Fruit fly (Drosophila melanogaster) whole organism, embryonic: ENCODE measurements around the gene Bug22.

Experiments used
- Awh ChIP-seq: fragments of 200-800 bp; sonication (Bioruptor generic); IDR thresholded peaks from 2 replicates; pipeline ENCODE4, ENCODE4 v1.3.6; 2022; ENCODE audit warnings: missing biosample characterization, missing genetic modification characterization
- Blimp-1 ChIP-seq: fragments of 200-800 bp; sonication (Bioruptor generic); optimal IDR thresholded peaks from 3 replicates; lab custom pipeline; 2018; ENCODE audit warnings: missing biosample characterization, missing genetic modification characterization, mild to moderate bottlenecking, moderate library complexity, missing genetic modification reagents
- CG10321 ChIP-seq: fragments of 200-800 bp; sonication (Bioruptor generic); IDR thresholded peaks from 2 replicates; pipeline ENCODE4 v1.3.6; 2022; ENCODE audit warnings: missing biosample characterization, missing genetic modification characterization
- CG10431 ChIP-seq: fragments of 200-800 bp; sonication (Bioruptor generic); optimal IDR thresholded peaks from 3 replicates; lab custom pipeline; 2018; ENCODE audit warnings: missing biosample characterization, mild to moderate bottlenecking, missing genetic modification characterization
- CG11504 ChIP-seq: fragments of 200-800 bp; sonication (Bioruptor generic); optimal IDR thresholded peaks from 3 replicates; lab custom pipeline; 2019; ENCODE audit warnings: missing biosample characterization, mild to moderate bottlenecking, missing genetic modification characterization, moderate library complexity
- CG13123 ChIP-seq: fragments of 200-800 bp; sonication (Bioruptor generic); optimal IDR thresholded peaks from 2 replicates; lab custom pipeline; 2016; ENCODE audit warnings: missing biosample characterization, missing genetic modification characterization
- CG13287 ChIP-seq: fragments of 200-800 bp; sonication (Bioruptor generic); IDR thresholded peaks from 2 replicates; pipeline ENCODE4 v1.3.6; 2022; ENCODE audit warnings: missing biosample characterization, missing genetic modification characterization; ENCODE audit not compliant: partially characterized antibody
- CG13775 ChIP-seq: fragments of 200-800 bp; sonication (Bioruptor generic); optimal IDR thresholded peaks from 3 replicates; lab custom pipeline; 2017; ENCODE audit warnings: missing biosample characterization, mild to moderate bottlenecking, missing genetic modification characterization
- CG15073 ChIP-seq: fragments of 200-800 bp; sonication (Bioruptor generic); optimal IDR thresholded peaks from 2 replicates; lab custom pipeline; 2016; ENCODE audit warnings: missing biosample characterization, missing genetic modification characterization
- CG3281 ChIP-seq: fragments of 200-800 bp; sonication (Bioruptor generic); optimal IDR thresholded peaks from 3 replicates; lab custom pipeline; 2017; ENCODE audit warnings: missing biosample characterization, mild to moderate bottlenecking, missing genetic modification characterization
- CG34224 ChIP-seq: fragments of 200-800 bp; sonication (Bioruptor generic); IDR thresholded peaks from 3 replicates; pipeline ENCODE4 v1.3.6; 2022; ENCODE audit warnings: missing biosample characterization, missing genetic modification characterization; ENCODE audit not compliant: partially characterized antibody
- CG34376 ChIP-seq: fragments of 200-800 bp; sonication (Bioruptor generic); optimal IDR thresholded peaks from 2 replicates; lab custom pipeline; 2018; ENCODE audit warnings: missing biosample characterization, mild to moderate bottlenecking, missing genetic modification characterization
- CG3847 ChIP-seq: fragments of 200-800 bp; sonication (Bioruptor generic); IDR thresholded peaks from 2 replicates; pipeline ENCODE4 v1.3.6; 2022; ENCODE audit warnings: missing biosample characterization, missing genetic modification characterization
- CG4282 ChIP-seq: fragments of 200-800 bp; sonication (Bioruptor generic); optimal IDR thresholded peaks from 2 replicates; lab custom pipeline; 2016; ENCODE audit warnings: missing biosample characterization, missing genetic modification characterization
- CG7357 ChIP-seq: fragments of 200-800 bp; sonication (Bioruptor generic); IDR thresholded peaks from 3 replicates; pipeline ENCODE4 v1.3.6; 2022; ENCODE audit warnings: missing biosample characterization, missing genetic modification characterization
- CG8478 ChIP-seq: fragments of >200 bp; optimal IDR thresholded peaks from 2 replicates; lab custom pipeline; 2018
- CHES-1-like ChIP-seq: fragments of 200-800 bp; sonication (Bioruptor generic); optimal IDR thresholded peaks from 2 replicates; lab custom pipeline; 2016; ENCODE audit warnings: missing biosample characterization, missing genetic modification characterization
- Chrac-16 ChIP-seq: fragments of 200-800 bp; sonication (Bioruptor generic); optimal IDR thresholded peaks from 3 replicates; lab custom pipeline; 2016; ENCODE audit warnings: missing biosample characterization, missing genetic modification characterization
- D19A ChIP-seq: fragments of 200-800 bp; optimal IDR thresholded peaks from 3 replicates; lab custom pipeline; 2019; ENCODE audit warnings: missing biosample characterization, mild to moderate bottlenecking, missing genetic modification characterization, moderate library complexity
- Dip3 ChIP-seq: fragments of 200-800 bp; sonication (Bioruptor generic); optimal IDR thresholded peaks from 3 replicates; lab custom pipeline; 2016; ENCODE audit warnings: missing biosample characterization, missing genetic modification characterization
- Dll ChIP-seq: fragments of 200-800 bp; sonication (Bioruptor generic); IDR thresholded peaks from 4 replicates; pipeline ENCODE4 v1.3.6; 2022; ENCODE audit warnings: missing biosample characterization, missing genetic modification characterization; ENCODE audit not compliant: partially characterized antibody
- E2f1 ChIP-seq: fragments of 200-800 bp; sonication (Bioruptor generic); IDR thresholded peaks from 2 replicates; pipeline ENCODE4 v1.3.6; 2022; ENCODE audit warnings: missing biosample characterization, missing genetic modification characterization
- Eip74EF ChIP-seq, 2 experiments: fragments of 200-800 bp in 1 of 2; fragments of >200 bp in 1 of 2; sonication (Bioruptor generic) in 1 of 2; optimal IDR thresholded peaks; 2 replicates each; lab custom pipeline; 2017 to 2019; ENCODE audit warnings: missing biosample characterization in 2 of 2, missing genetic modification characterization in 2 of 2, mild to moderate bottlenecking in 1 of 2, moderate library complexity in 1 of 2
- Mad ChIP-seq: fragments of 200-800 bp; sonication (Bioruptor generic); optimal IDR thresholded peaks from 2 replicates; lab custom pipeline; 2016; ENCODE audit warnings: missing biosample characterization, missing genetic modification characterization
- NC2β ChIP-seq: fragments of 200-800 bp; sonication (Bioruptor generic); optimal IDR thresholded peaks from 2 replicates; lab custom pipeline; 2016; ENCODE audit warnings: missing biosample characterization, missing genetic modification characterization
- Ptx1 ChIP-seq: fragments of 200-800 bp; sonication (Bioruptor generic); IDR thresholded peaks from 2 replicates; pipeline ENCODE4 v1.3.6; 2022; ENCODE audit warnings: missing biosample characterization, missing genetic modification characterization
- Rx ChIP-seq: fragments of 200-800 bp; sonication (Bioruptor generic); IDR thresholded peaks from 2 replicates; pipeline ENCODE4 v1.3.6; 2022; ENCODE audit warnings: missing biosample characterization, missing genetic modification characterization
- Sry-β ChIP-seq: fragments of 200-800 bp; sonication (Bioruptor generic); optimal IDR thresholded peaks from 2 replicates; lab custom pipeline; 2018; ENCODE audit warnings: missing biosample characterization, mild to moderate bottlenecking, missing genetic modification characterization, moderate library complexity
- Taf1 ChIP-seq: fragments of 200-800 bp; sonication (Bioruptor generic); IDR thresholded peaks from 2 replicates; pipeline ENCODE4 v1.3.6; 2022; ENCODE audit warnings: missing biosample characterization, missing genetic modification characterization
- amos ChIP-seq: fragments of 200-800 bp; sonication (Bioruptor generic); IDR thresholded peaks from 2 replicates; pipeline ENCODE4 v1.3.6; 2022; ENCODE audit warnings: missing biosample characterization, missing genetic modification characterization; ENCODE audit not compliant: partially characterized antibody
- bbx ChIP-seq: fragments of 200-800 bp; sonication (Bioruptor generic); IDR thresholded peaks from 2 replicates; pipeline ENCODE4 v1.3.6; 2022; ENCODE audit warnings: missing biosample characterization, missing genetic modification characterization; ENCODE audit not compliant: partially characterized antibody
- bowl ChIP-seq: fragments of 200-800 bp; sonication (Bioruptor generic); IDR thresholded peaks from 2 replicates; pipeline ENCODE4 v1.3.6; 2022; ENCODE audit warnings: missing biosample characterization, missing genetic modification characterization
- danr ChIP-seq: fragments of 200-800 bp; sonication (Bioruptor generic); IDR thresholded peaks from 2 replicates; pipeline ENCODE4 v1.3.6; 2022; ENCODE audit warnings: missing biosample characterization, missing genetic modification characterization
- fd3F ChIP-seq: fragments of 200-800 bp; sonication (Bioruptor generic); optimal IDR thresholded peaks from 2 replicates; lab custom pipeline; 2018; ENCODE audit warnings: missing biosample characterization, mild to moderate bottlenecking, missing genetic modification characterization, moderate library complexity
- gt ChIP-seq: fragments of 200-800 bp; sonication (Bioruptor generic); IDR thresholded peaks from 2 replicates; pipeline ENCODE4 v1.3.6; 2022; ENCODE audit warnings: missing biosample characterization, missing genetic modification characterization
- hb ChIP-seq: fragments of 200-800 bp; sonication (Bioruptor generic); IDR thresholded peaks from 3 replicates; pipeline ENCODE4 v1.3.6; 2022; ENCODE audit warnings: missing biosample characterization, missing genetic modification characterization; ENCODE audit not compliant: partially characterized antibody
- insv ChIP-seq, 2 experiments: fragments of 200-800 bp; sonication (Bioruptor generic); optimal IDR thresholded peaks; 3 replicates each; lab custom pipeline; 2016 to 2018; ENCODE audit warnings: missing biosample characterization in 2 of 2, missing genetic modification characterization in 2 of 2
- mam ChIP-seq: fragments of 200-800 bp; sonication (Bioruptor generic); optimal IDR thresholded peaks from 3 replicates; lab custom pipeline; 2016; ENCODE audit warnings: missing biosample characterization, missing genetic modification characterization
- nau ChIP-seq: fragments of 200-800 bp; sonication (Bioruptor generic); optimal IDR thresholded peaks from 3 replicates; lab custom pipeline; 2017; ENCODE audit warnings: missing biosample characterization, mild to moderate bottlenecking, missing genetic modification characterization, missing genetic modification reagents
- pan ChIP-seq, 4 experiments: fragments of >200 bp in 3 of 4; fragments of 200-800 bp in 1 of 4; sonication (Bioruptor generic) in 1 of 4; optimal IDR thresholded peaks in 3 of 4; IDR thresholded peaks in 1 of 4; 2 replicates each; pipeline versions ENCODE4 v1.3.6 to Lab custom; 2017 to 2022; ENCODE audit warnings: missing biosample characterization in 2 of 4, missing genetic modification characterization in 2 of 4, mixed read lengths in 1 of 4
- scrt ChIP-seq: fragments of 200-800 bp; sonication (Bioruptor generic); optimal IDR thresholded peaks from 2 replicates; lab custom pipeline; 2018; ENCODE audit warnings: missing biosample characterization, mild to moderate bottlenecking, missing genetic modification characterization, moderate library complexity
- sna ChIP-seq: fragments of 200-800 bp; sonication (Bioruptor generic); IDR thresholded peaks from 2 replicates; pipeline ENCODE4 v1.3.6; 2022; ENCODE audit warnings: missing biosample characterization, missing genetic modification characterization; ENCODE audit not compliant: partially characterized antibody
- stc ChIP-seq: fragments of 200-800 bp; sonication (Bioruptor generic); IDR thresholded peaks from 2 replicates; pipeline ENCODE4 v1.3.6; 2022; ENCODE audit warnings: missing biosample characterization, missing genetic modification characterization
- zf30C ChIP-seq: fragments of 200-800 bp; sonication (Bioruptor generic); optimal IDR thresholded peaks from 3 replicates; lab custom pipeline; 2018; ENCODE audit warnings: missing biosample characterization, mild to moderate bottlenecking, missing genetic modification characterization

Bug22 gene

dm6 chr2L:10468388-10468787 is 37.7 kb upstream of the Bug22 start (continued):
- TF ChIP-seq Blimp-1 (GFP tag; lab: Kevin White, UChicago) (peak; percentile 59), Eip74EF (GFP tag; optimal IDR thresholded peaks at IDR 0.05; lab: Kevin White, UChicago) (peak in 1 of 2 experiments; percentile 3), insv (GFP tag; optimal IDR thresholded peaks at IDR 0.05; lab: Kevin White, UChicago) (no peak), scrt (GFP tag; lab: Kevin White, UChicago) (peak; percentile 23), Taf1 (GFP tag; lab: Robert Waterston, UW) (peak; percentile 61), E2f1 (GFP tag; lab: Robert Waterston, UW) (peak; percentile 57), CG3847 (GFP tag; lab: Robert Waterston, UW) (peak; percentile 56), danr (GFP tag; lab: Robert Waterston, UW) (no peak), CG10321 (GFP tag; lab: Robert Waterston, UW) (no peak), sna (GFP tag; lab: Robert Waterston, UW) (no peak), Dip3 (GFP tag; lab: Kevin White, UChicago) (no peak), hb (GFP tag; lab: Robert Waterston, UW) (no peak), fd3F (GFP tag; lab: Kevin White, UChicago) (peak; percentile 33), Mad (peak; percentile 11), stc (GFP tag; lab: Robert Waterston, UW) (0 out of 2 replicates have a peak, but pooled peaks have one; percentile 24), gt (peak; percentile 27; the same call in 1 of the 2 replicates), CG11504 (tag; lab: Kevin White, UChicago) (peak; percentile 75), Rx (GFP tag; lab: Robert Waterston, UW) (0 out of 2 replicates have a peak, but pooled peaks have one; percentile 39), NC2β (GFP tag; lab: Kevin White, UChicago) (no peak), nau (no peak), Awh (GFP tag; lab: Robert Waterston, UW) (peak; percentile 58), pan (optimal IDR thresholded peaks at IDR 0.05; lab: Kevin White, UChicago) (no peak), pan (GFP tag; optimal IDR thresholded peaks at IDR 0.05 in 1 of 2, IDR thresholded peaks at IDR 0.05 in 1 of 2) (peak in 1 of 2 experiments; percentile 71), Ptx1 (GFP tag; lab: Robert Waterston, UW) (peak; percentile 76), CG13123 (GFP tag; lab: Kevin White, UChicago) (no peak), CG13775 (GFP tag; lab: Kevin White, UChicago) (peak; percentile 30), CG3281 (GFP tag; lab: Kevin White, UChicago) (peak; percentile 43), mam (GFP tag; lab: Kevin White, UChicago) (peak; percentile 39), CG13287 (no peak), CG34376 (GFP tag; lab: Kevin White, UChicago) (no peak), zf30C (GFP tag; lab: Kevin White, UChicago) (peak; percentile 57), CHES-1-like (GFP tag; lab: Kevin White, UChicago) (no peak), bowl (GFP tag; lab: Robert Waterston, UW) (peak; percentile 28; the same call in 1 of the 2 replicates), Sry-β (no peak), D19A (tag; lab: Kevin White, UChicago) (peak; percentile 47), CG8478 (no peak), Chrac-16 (peak; percentile 25), CG7357 (peak; percentile 20; the same call in 1 of the 3 replicates), CG34224 (no peak), CG15073 (GFP tag; lab: Kevin White, UChicago) (no peak), bbx (GFP tag; lab: Robert Waterston, UW) (no peak), CG4282 (GFP tag; lab: Kevin White, UChicago) (no peak), amos (no peak), Dll (GFP tag; lab: Robert Waterston, UW) (no peak), CG10431 (GFP tag; lab: Kevin White, UChicago) (no peak)
